Fruit fly (Drosophila melanogaster): Measurements from ENCODE around the gene CycJ.

dm6 chr3L:3466200-3466599, at the start of gene CycJ:
- TF ChIP-seq CG8478 (optimal IDR thresholded peaks at IDR 0.05) = no peak
- no peak for TF ChIP-seq CTCF (optimal IDR thresholded peaks at IDR 0.05)
